Worm (Caenorhabditis elegans): ENCODE data around the gene Y48B6A.13.

Gene Y48B6A.13

DNA sequence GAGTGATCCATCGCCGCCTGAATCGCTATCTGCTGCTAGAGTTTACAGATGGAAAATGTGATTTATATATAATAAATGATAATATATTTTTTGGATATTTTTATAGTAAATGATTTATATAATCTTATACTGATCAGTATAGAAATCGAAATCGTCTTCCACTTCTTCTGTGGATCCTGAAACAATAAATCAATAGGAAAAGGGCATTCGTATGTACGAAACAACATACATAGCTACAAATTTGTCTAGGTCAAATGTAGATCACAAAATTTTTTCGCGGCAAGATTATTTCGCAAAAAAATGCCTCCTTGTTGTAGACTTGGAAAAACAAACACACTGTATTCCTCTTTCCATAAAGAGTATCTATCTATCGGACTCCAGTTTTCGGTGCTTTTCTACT lies 12.0 kb downstream of the Y48B6A.13 start, which contains the start of gene Y48B6A.10:
TSS of gene Y48B6A.10 (plus strand) at position 301 of the 400 bp plus-strand sequence.
- TF ChIP-seq akir-1 (GFP tag; optimal IDR thresholded peaks at IDR 0.05) (no peak), efl-1 (GFP tag; optimal IDR thresholded peaks at IDR 0.05) (peak; percentile 19), madf-6 (GFP tag; IDR thresholded peaks at IDR 0.05) (peak; percentile 39; the same call in 1 of the 2 replicates), ceh-58 (GFP tag; IDR thresholded peaks at IDR 0.05) (no peak), Y67H2A.10 (GFP tag; conservative IDR thresholded peaks at IDR 0.05) (no peak), K12H6.12 (tag; optimal IDR thresholded peaks at IDR 0.05) (no peak), B0336.3 (GFP tag; IDR thresholded peaks at IDR 0.05) (no peak), chd-7 (tag; optimal IDR thresholded peaks at IDR 0.05) (no peak), lsl-1 (GFP tag; optimal IDR thresholded peaks at IDR 0.05) (no peak), F33H1.4 (GFP tag; IDR thresholded peaks at IDR 0.05) (no peak), F39B2.1 (GFP tag; IDR thresholded peaks at IDR 0.05) (no peak), unc-62 (GFP tag; optimal IDR thresholded peaks at IDR 0.05) (no peak), fkh-3 (tag; optimal IDR thresholded peaks at IDR 0.05) (no peak), egl-44 (GFP tag; IDR thresholded peaks at IDR 0.05) (no peak), F37B4.10 (GFP tag; IDR thresholded peaks at IDR 0.05) (no peak)

DNA sequence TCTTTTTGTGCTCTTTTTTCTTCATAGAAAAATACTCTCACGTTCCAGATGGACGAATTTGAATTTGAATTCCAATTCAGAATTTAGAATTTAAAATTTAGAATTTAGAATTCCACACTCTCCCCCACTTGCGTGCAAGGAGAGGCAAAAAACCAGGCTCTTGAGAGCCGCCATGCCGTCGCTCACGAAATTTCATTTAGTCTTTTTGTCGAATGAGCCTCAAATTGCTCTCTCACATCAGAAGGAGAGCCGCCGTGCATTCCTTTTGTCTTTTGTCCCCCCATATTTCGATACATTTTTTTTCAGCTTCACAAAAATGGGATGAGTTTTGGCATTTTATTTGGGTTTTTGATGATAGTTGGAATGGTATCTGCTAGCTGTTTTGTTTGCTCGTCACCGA lies 15.0 kb downstream of the Y48B6A.13 start, which contains the start of gene hot-7:
TSS of gene hot-7 (plus strand) at position 301 of the 400 bp plus-strand sequence.
- no peak for TF ChIP-seq tbx-9 (tag; optimal IDR thresholded peaks at IDR 0.05; ENCODE audit: borderline replicate concordance)
- TF ChIP-seq ztf-18 (tag; optimal IDR thresholded peaks at IDR 0.05) = no peak
- no peak for TF ChIP-seq athp-1 (tag; optimal IDR thresholded peaks at IDR 0.05)
- TF ChIP-seq F22D6.2 (tag; optimal IDR thresholded peaks at IDR 0.05) = no peak
- no peak for TF ChIP-seq nhr-80 (tag; optimal IDR thresholded peaks at IDR 0.05)
- no peak for TF ChIP-seq ceh-27 (GFP tag; optimal IDR thresholded peaks at IDR 0.05)
- no peak for TF ChIP-seq rec-8 (tag; optimal IDR thresholded peaks at IDR 0.05)
- no peak for TF ChIP-seq nfya-1 (tag; optimal IDR thresholded peaks at IDR 0.05; ENCODE audit: borderline replicate concordance, insufficient read depth)
- no peak for TF ChIP-seq pbrm-1 (GFP tag; IDR thresholded peaks at IDR 0.05)
- no peak for TF ChIP-seq F55B11.4 (tag; optimal IDR thresholded peaks at IDR 0.05; ENCODE audit: borderline replicate concordance, insufficient read depth)
- TF ChIP-seq zfh-2 (GFP tag; conservative IDR thresholded peaks at IDR 0.05) = no peak
- TF ChIP-seq snpc-3.4 (tag; optimal IDR thresholded peaks at IDR 0.05) = no peak
- TF ChIP-seq nhr-179 (tag; optimal IDR thresholded peaks at IDR 0.05) = no peak
- TF ChIP-seq akir-1 (GFP tag; optimal IDR thresholded peaks at IDR 0.05) = no peak
- TF ChIP-seq ceh-100 (GFP tag; IDR thresholded peaks at IDR 0.05) = no peak
- TF ChIP-seq Y53F4B.3 (GFP tag; IDR thresholded peaks at IDR 0.05) = no peak
- no peak for TF ChIP-seq ztf-6 (GFP tag; IDR thresholded peaks at IDR 0.05)
- TF ChIP-seq sea-2 (GFP tag; IDR thresholded peaks at IDR 0.05) = no peak
- TF ChIP-seq Y56A3A.18 (GFP tag; IDR thresholded peaks at IDR 0.05) = no peak

DNA sequence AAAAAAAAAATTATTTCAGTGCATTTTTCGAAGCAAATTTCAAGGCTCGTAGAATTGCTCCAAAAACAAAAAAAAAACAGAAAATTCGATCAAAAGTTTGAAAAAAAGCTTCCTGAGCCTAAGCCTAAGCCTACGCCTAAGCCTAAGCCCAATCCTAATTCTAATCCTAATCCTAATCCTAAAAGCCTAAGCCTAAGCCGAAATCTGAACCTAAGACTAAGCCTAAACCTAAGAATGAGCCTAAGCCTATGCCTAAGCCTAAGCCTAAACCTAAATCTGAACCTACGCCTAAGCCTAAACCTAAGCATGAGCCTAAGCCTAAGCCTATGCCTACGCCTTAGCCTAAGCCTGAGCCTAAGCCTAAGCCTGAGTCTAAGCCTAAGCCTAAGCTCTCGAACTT lies 19.9 kb downstream of the Y48B6A.13 start:
- no peak for TF ChIP-seq Y53F4B.3 (GFP tag; IDR thresholded peaks at IDR 0.05)
- TF ChIP-seq madf-6 (GFP tag; IDR thresholded peaks at IDR 0.05) = no peak
- no peak for TF ChIP-seq lin-35 (GFP tag; optimal IDR thresholded peaks at IDR 0.05)
- no peak for TF ChIP-seq T07F8.4 (tag; optimal IDR thresholded peaks at IDR 0.05)
- no peak for TF ChIP-seq let-607 (tag; optimal IDR thresholded peaks at IDR 0.05)
- TF ChIP-seq mel-28 (tag; optimal IDR thresholded peaks at IDR 0.05; ENCODE audit: borderline replicate concordance) = no peak
- TF ChIP-seq rpc-1 (optimal IDR thresholded peaks at IDR 0.05) = no peak
- TF ChIP-seq rpc-1 (tag; optimal IDR thresholded peaks at IDR 0.05) = no peak
- TF ChIP-seq ztf-6 (GFP tag; IDR thresholded peaks at IDR 0.05) = no peak
- no peak for TF ChIP-seq ets-4 (GFP tag; optimal IDR thresholded peaks at IDR 0.05)
- TF ChIP-seq ztf-26 (tag; optimal IDR thresholded peaks at IDR 0.05) = no peak
- TF ChIP-seq B0035.1 (tag; optimal IDR thresholded peaks at IDR 0.05) = no peak
- TF ChIP-seq lsy-27 (tag; optimal IDR thresholded peaks at IDR 0.05; ENCODE audit: borderline replicate concordance, insufficient read depth) = no peak
